Fruit fly (Drosophila melanogaster): ENCODE measurements around the gene CG18477.

- no peak for TF ChIP-seq Myc (optimal IDR thresholded peaks at IDR 0.05)
- TF ChIP-seq Sin3A (optimal IDR thresholded peaks at IDR 0.05) = no peak
- TF ChIP-seq h (optimal IDR thresholded peaks at IDR 0.05) = no peak
- no peak for TF ChIP-seq psq (optimal IDR thresholded peaks at IDR 0.05)
- no peak for TF ChIP-seq insv (optimal IDR thresholded peaks at IDR 0.05)
- TF ChIP-seq ttk (optimal IDR thresholded peaks at IDR 0.05) = no peak
These were observed 44.1 kb upstream of the CG18477 start, which contains the start of gene CG11865 for dm6 chr2L:15616697-15617096.
